Fruit fly (Drosophila melanogaster): ENCODE data around the gene cindr.

Gene cindr

DNA sequence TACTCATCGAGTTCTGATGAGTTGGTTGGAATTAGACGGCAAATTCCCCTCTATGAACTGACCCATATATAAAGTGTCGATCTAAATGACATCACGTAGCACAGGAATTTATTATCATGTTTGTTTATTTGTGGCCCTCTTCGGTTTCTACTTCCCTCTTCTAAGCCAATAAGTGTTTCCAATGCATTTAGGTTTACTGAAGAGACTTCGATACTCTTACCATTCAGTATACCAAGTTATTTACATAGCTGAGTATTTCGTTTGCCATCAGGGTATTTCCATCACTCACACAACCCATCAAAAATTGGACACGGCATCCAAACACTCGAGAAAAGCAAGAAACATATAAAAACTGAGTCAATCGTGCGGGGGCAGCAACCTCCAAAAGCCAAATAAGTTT, 7.8 kb downstream of the cindr start:
- TF ChIP-seq Hnf4 (GFP tag; optimal IDR thresholded peaks at IDR 0.05) (no peak), tai (GFP tag; optimal IDR thresholded peaks at IDR 0.05) (no peak), h (GFP tag; optimal IDR thresholded peaks at IDR 0.05) (no peak), fru (GFP tag; optimal IDR thresholded peaks at IDR 0.05) (no peak), dl (GFP tag; optimal IDR thresholded peaks at IDR 0.05; ENCODE audit: insufficient read depth in 1 of 2, partially characterized antibody in 2 of 2) (no peak), lola (GFP tag; optimal IDR thresholded peaks at IDR 0.05) (no peak), Dif (GFP tag; optimal IDR thresholded peaks at IDR 0.05; ENCODE audit: partially characterized antibody) (no peak), br (GFP tag; optimal IDR thresholded peaks at IDR 0.05) (no peak), Jra (GFP tag; optimal IDR thresholded peaks at IDR 0.05) (no peak), Vsx2 (GFP tag; optimal IDR thresholded peaks at IDR 0.05; ENCODE audit: partially characterized antibody) (no peak), Sp1 (GFP tag; optimal IDR thresholded peaks at IDR 0.05) (no peak)

DNA sequence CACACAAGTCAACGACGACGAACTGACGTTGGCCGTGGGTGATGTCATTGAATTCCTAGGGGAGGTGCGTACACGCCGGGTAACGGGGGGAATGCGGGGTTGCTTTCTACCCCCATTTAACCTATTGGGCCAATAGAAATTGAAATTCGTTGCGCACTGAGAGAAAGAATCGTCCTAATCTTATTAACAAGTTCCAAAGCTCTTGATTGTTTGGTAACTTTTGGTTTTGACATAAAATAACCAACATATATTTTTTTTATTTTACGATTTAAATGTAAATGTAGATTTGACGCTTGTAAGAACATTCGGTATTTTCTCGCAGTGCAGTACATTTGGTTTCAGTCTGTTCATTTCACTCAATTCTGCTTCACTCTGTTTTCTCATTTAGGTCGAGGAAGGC, 8.8 kb downstream of the cindr start:
- no peak for TF ChIP-seq GATAd (GFP tag; optimal IDR thresholded peaks at IDR 0.05)
- no peak for TF ChIP-seq jim (GFP tag; optimal IDR thresholded peaks at IDR 0.05)
- no peak for TF ChIP-seq sage (GFP tag; optimal IDR thresholded peaks at IDR 0.05)
- peak; percentile 65 for TF ChIP-seq rgr (GFP tag; optimal IDR thresholded peaks at IDR 0.05)
- no peak for TF ChIP-seq Dfd (GFP tag; optimal IDR thresholded peaks at IDR 0.05)
- peak; percentile 56 for TF ChIP-seq ey (GFP tag; optimal IDR thresholded peaks at IDR 0.05)
- TF ChIP-seq br (GFP tag; optimal IDR thresholded peaks at IDR 0.05): peak; percentile 53
- TF ChIP-seq dmrt93B (GFP tag; optimal IDR thresholded peaks at IDR 0.05): no peak
- no peak for TF ChIP-seq Jra (GFP tag; optimal IDR thresholded peaks at IDR 0.05)
- TF ChIP-seq HLH106 (tag; optimal IDR thresholded peaks at IDR 0.05): peak; percentile 9
- peak; percentile 39 for TF ChIP-seq psq (GFP tag; optimal IDR thresholded peaks at IDR 0.05)
- no peak for TF ChIP-seq brk (GFP tag; optimal IDR thresholded peaks at IDR 0.05)
- no peak for TF ChIP-seq lola (GFP tag; optimal IDR thresholded peaks at IDR 0.05)
- TF ChIP-seq Abd-B (GFP tag; optimal IDR thresholded peaks at IDR 0.05): no peak
- TF ChIP-seq Hnf4 (GFP tag; optimal IDR thresholded peaks at IDR 0.05): peak; percentile 35
- no peak for TF ChIP-seq Mio (GFP tag; optimal IDR thresholded peaks at IDR 0.05)
- no peak for TF ChIP-seq N (GFP tag; optimal IDR thresholded peaks at IDR 0.05)
- TF ChIP-seq Myc (optimal IDR thresholded peaks at IDR 0.05): no peak
- TF ChIP-seq OdsH (GFP tag; optimal IDR thresholded peaks at IDR 0.05): peak; percentile 54
- TF ChIP-seq Hr78 (GFP tag; optimal IDR thresholded peaks at IDR 0.05): no peak
- TF ChIP-seq Hr83 (GFP tag; optimal IDR thresholded peaks at IDR 0.05; ENCODE audit: poor library complexity, severe bottlenecking): no peak
- no peak for TF ChIP-seq CG32264 (GFP tag; optimal IDR thresholded peaks at IDR 0.05)
- TF ChIP-seq h (GFP tag; optimal IDR thresholded peaks at IDR 0.05): peak; percentile 58
- TF ChIP-seq tai (GFP tag; optimal IDR thresholded peaks at IDR 0.05): no peak
- TF ChIP-seq Rel (GFP tag; optimal IDR thresholded peaks at IDR 0.05): no peak
- TF ChIP-seq Rel (tag; optimal IDR thresholded peaks at IDR 0.05): no peak
- peak in 1 of 2 experiments; percentile 58 for TF ChIP-seq foxo (GFP tag; optimal IDR thresholded peaks at IDR 0.05)
- TF ChIP-seq Vsx2 (GFP tag; optimal IDR thresholded peaks at IDR 0.05; ENCODE audit: partially characterized antibody): no peak
- no peak for TF ChIP-seq Dif (GFP tag; optimal IDR thresholded peaks at IDR 0.05; ENCODE audit: partially characterized antibody)
- TF ChIP-seq woc (GFP tag; optimal IDR thresholded peaks at IDR 0.05): peak; percentile 6
- TF ChIP-seq dsf (GFP tag; optimal IDR thresholded peaks at IDR 0.05; ENCODE audit: borderline replicate concordance): no peak
- TF ChIP-seq CrebA (GFP tag; optimal IDR thresholded peaks at IDR 0.05; ENCODE audit: borderline replicate concordance): no peak
- TF ChIP-seq dl (GFP tag; optimal IDR thresholded peaks at IDR 0.05; ENCODE audit: insufficient read depth in 1 of 2, partially characterized antibody in 2 of 2): no peak
- no peak for TF ChIP-seq pan (optimal IDR thresholded peaks at IDR 0.05)
- TF ChIP-seq usp (GFP tag; optimal IDR thresholded peaks at IDR 0.05): no peak
- TF ChIP-seq CG9705 (GFP tag; optimal IDR thresholded peaks at IDR 0.05): no peak
- peak; percentile 88 for TF ChIP-seq sv (GFP tag; optimal IDR thresholded peaks at IDR 0.05)
- TF ChIP-seq Sp1 (GFP tag; optimal IDR thresholded peaks at IDR 0.05): peak; percentile 36
- peak; percentile 65 for TF ChIP-seq fru (GFP tag; optimal IDR thresholded peaks at IDR 0.05)

All from whole organism, wandering third instar larva.